Worm (Caenorhabditis elegans): ENCODE results near the gene T16G12.6.

DNA sequence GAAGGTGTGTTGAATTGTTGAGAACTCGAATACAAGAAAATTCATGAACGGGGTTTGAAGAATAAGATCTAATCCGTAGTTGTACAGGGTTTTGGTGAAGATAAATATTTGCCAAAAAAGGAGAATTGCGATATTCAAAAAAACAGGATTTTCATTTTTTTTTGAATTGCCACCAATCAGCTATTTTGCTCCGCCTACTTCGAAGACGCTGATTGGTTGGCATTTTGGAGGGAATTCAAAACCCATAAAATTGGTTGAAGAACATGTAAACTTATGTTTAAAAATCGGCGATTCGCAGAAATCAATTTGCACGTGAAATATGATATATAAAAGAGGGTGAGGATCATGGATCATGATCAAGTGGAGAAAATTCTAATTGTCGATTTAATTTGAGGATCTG is 6.7 kb downstream of the T16G12.6 start:
- TF ChIP-seq W03F9.2 (tag; optimal IDR thresholded peaks at IDR 0.05) (no peak), dao-5 (tag; optimal IDR thresholded peaks at IDR 0.05) (no peak)

Data from whole organism, L4/young adult.